Worm (Caenorhabditis elegans) whole organism, early embryonic: ENCODE results near the gene C02B10.4.

Experiments used
- F13C5.2 ChIP-seq: sonication (generic microtip); optimal IDR thresholded peaks from 2 replicates; lab custom pipeline; 2017; ENCODE audit warnings: mild to moderate bottlenecking, missing genetic modification characterization, inconsistent platforms, missing compliant biosample characterization
- ama-1 ChIP-seq: fragments of 150-350 bp; optimal IDR thresholded peaks from 2 replicates; lab custom pipeline; 2014
- flt-1 ChIP-seq: fragments of 200-800 bp; sonication (Bioruptor generic); IDR thresholded peaks from 2 replicates; pipeline ENCODE4 v1.3.6; 2022; ENCODE audit warnings: missing genetic modification characterization, missing compliant biosample characterization
- hmg-4 ChIP-seq: fragments of 200-800 bp; sonication (Bioruptor generic); optimal IDR thresholded peaks from 2 replicates; lab custom pipeline; 2018; ENCODE audit warnings: mild to moderate bottlenecking, missing genetic modification characterization, missing compliant biosample characterization
- scrt-1 ChIP-seq: fragments of 200-800 bp; sonication (Bioruptor generic); IDR thresholded peaks from 2 replicates; pipeline ENCODE4 v1.3.6; 2022; ENCODE audit warnings: missing genetic modification characterization, missing compliant biosample characterization
- tbx-37 ChIP-seq: fragments of 200-800 bp; sonication (Bioruptor generic); conservative IDR thresholded peaks from 2 replicates; pipeline ENCODE4 v1.3.6; 2022; ENCODE audit warnings: missing genetic modification reagents, missing genetic modification characterization, missing compliant biosample characterization

- TF ChIP-seq scrt-1 (GFP tag; lab: Robert Waterston, UW) = no peak
- no peak for TF ChIP-seq tbx-37 (GFP tag; lab: Robert Waterston, UW)
- no peak for TF ChIP-seq flt-1
- TF ChIP-seq ama-1 (lab: Kevin White, UChicago) = no peak
- TF ChIP-seq hmg-4 (GFP tag; lab: Kevin White, UChicago) = no peak
- no peak for TF ChIP-seq F13C5.2 (tag; lab: Kevin White, UChicago)
Measured at ce11 chrIV:5060984-5061383, 30.4 kb upstream of the C02B10.4 start, which contains the start of gene C09B9.7.
